Worm (Caenorhabditis elegans): ENCODE data around the gene ZC395.5.

The ZC395.5 gene

DNA sequence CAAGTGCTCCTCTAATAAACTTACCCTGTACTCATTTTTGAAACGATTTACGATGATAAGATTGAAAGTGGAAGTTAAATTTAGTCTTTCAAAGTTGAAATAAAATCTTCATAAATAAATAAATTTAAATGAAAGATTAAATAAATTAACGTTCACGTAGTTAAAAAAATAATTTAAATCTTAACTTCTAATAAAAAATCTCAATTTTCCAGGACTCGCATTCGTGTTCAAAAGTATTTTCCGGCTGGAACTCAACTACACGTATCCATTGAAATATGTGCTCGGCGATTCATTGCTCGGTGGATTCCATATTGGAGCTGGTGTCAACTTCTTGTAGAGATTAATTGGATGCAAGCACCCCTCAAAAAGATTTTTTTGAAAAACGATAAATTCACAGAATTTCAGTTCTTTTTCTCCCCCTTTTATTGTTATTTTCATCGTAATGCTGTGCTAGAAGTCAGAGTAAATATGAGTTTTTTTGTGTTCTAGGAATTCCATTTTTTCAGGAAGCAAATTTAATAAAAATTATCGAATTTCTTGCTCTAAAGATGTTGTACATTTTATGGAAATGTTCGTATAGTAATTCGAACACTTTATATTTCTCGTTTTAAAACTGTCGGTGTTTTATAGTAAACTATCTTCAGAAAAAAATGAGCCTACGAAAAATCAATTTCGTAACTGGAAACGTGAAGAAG, 4.2 kb upstream of the ZC395.5 start, which contains the start of the genes C34E10.9 and hap-1:
Gene C34E10.9, minus strand, starts transcription at position 101 of the 695 bp plus-strand sequence.
Gene hap-1, plus strand, starts transcription at position 645 of the 695 bp plus-strand sequence.
- TF ChIP-seq nhr-12 (tag; optimal IDR thresholded peaks at IDR 0.05) (no peak), zip-8 (tag; optimal IDR thresholded peaks at IDR 0.05) (no peak), bed-3 (GFP tag; optimal IDR thresholded peaks at IDR 0.05) (no peak), ham-2 (GFP tag; optimal IDR thresholded peaks at IDR 0.05) (no peak), sptf-1 (tag; optimal IDR thresholded peaks at IDR 0.05) (no peak), lin-32 (GFP tag; optimal IDR thresholded peaks at IDR 0.05) (no peak), ces-1 (GFP tag; optimal IDR thresholded peaks at IDR 0.05) (no peak), unc-39 (tag; optimal IDR thresholded peaks at IDR 0.05) (no peak), snpc-4 (tag; optimal IDR thresholded peaks at IDR 0.05) (no peak), nhr-76 (tag; optimal IDR thresholded peaks at IDR 0.05) (no peak), ztf-11 (tag; optimal IDR thresholded peaks at IDR 0.05) (no peak), tbx-8 (GFP tag; optimal IDR thresholded peaks at IDR 0.05) (no peak)

DNA sequence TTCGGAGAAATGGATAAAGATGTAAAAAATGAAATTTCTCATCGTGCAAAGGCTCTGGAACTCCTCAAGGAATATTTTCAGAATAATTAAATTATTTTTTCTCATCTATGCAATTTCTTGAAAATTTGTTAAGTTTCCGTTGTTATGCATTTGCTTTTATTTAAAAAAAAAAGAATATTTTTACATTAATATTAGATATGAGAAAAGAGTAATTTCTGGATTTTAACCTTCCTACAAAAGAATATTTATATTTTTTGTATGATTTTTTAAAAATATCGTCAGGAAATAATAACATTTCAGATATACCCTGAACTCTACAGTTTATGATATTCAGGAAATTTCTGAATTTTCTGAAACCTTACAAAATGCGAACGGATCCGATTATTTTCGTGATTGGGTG, 2.8 kb upstream of the ZC395.5 start, which contains the start of gene gro-1:
Gene gro-1, plus strand, starts transcription at position 301 of the 400 bp plus-strand sequence.
- TF ChIP-seq ceh-39 (tag; optimal IDR thresholded peaks at IDR 0.05), result no peak
- TF ChIP-seq bed-3 (GFP tag; optimal IDR thresholded peaks at IDR 0.05), result no peak
- no peak for TF ChIP-seq hlh-1 (tag; optimal IDR thresholded peaks at IDR 0.05)
- no peak for TF ChIP-seq ces-1 (GFP tag; optimal IDR thresholded peaks at IDR 0.05)
- no peak for TF ChIP-seq cnd-1 (tag; optimal IDR thresholded peaks at IDR 0.05)
- TF ChIP-seq nhr-28 (tag; optimal IDR thresholded peaks at IDR 0.05), result no peak
- TF ChIP-seq elt-1 (tag; optimal IDR thresholded peaks at IDR 0.05; ENCODE audit: borderline replicate concordance, insufficient read depth), result no peak

DNA sequence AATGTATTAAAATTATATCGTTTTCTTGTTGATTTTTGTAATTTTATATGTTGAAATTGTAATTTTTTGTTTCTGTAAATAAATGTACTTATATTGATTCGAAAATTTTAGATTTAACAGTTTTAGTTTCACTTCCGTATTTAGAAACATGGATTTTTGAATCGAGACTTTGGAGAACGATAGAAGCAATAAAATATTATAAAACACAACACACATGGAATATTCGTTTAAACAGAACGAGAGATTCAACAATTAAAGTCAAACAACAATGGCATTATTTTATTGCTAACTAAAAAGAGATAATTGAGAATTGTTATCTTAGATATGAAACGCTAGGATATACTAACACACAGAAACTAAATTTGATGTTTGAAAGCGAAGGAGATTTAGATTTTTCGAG, 838 bp downstream of the ZC395.5 start:
- TF ChIP-seq unc-39 (tag; optimal IDR thresholded peaks at IDR 0.05) (no peak), ham-2 (GFP tag; optimal IDR thresholded peaks at IDR 0.05) (no peak), mep-1 (tag; optimal IDR thresholded peaks at IDR 0.05) (no peak), hlh-1 (tag; optimal IDR thresholded peaks at IDR 0.05) (no peak), nhr-12 (tag; optimal IDR thresholded peaks at IDR 0.05) (no peak), lsy-2 (tag; optimal IDR thresholded peaks at IDR 0.05) (no peak), nhr-28 (tag; optimal IDR thresholded peaks at IDR 0.05) (no peak), ztf-11 (tag; optimal IDR thresholded peaks at IDR 0.05) (no peak), lin-13 (tag; optimal IDR thresholded peaks at IDR 0.05) (no peak), ces-1 (GFP tag; optimal IDR thresholded peaks at IDR 0.05) (no peak), zip-8 (tag; optimal IDR thresholded peaks at IDR 0.05) (no peak), sem-2 (GFP tag; optimal IDR thresholded peaks at IDR 0.05) (no peak), unc-62 (GFP tag; optimal IDR thresholded peaks at IDR 0.05) (no peak), mls-2 (tag; optimal IDR thresholded peaks at IDR 0.05) (no peak), mab-5 (tag; optimal IDR thresholded peaks at IDR 0.05) (no peak), elt-3 (tag; optimal IDR thresholded peaks at IDR 0.05) (no peak), unc-120 (tag; optimal IDR thresholded peaks at IDR 0.05; ENCODE audit: poor library complexity, severe bottlenecking) (no peak)

DNA sequence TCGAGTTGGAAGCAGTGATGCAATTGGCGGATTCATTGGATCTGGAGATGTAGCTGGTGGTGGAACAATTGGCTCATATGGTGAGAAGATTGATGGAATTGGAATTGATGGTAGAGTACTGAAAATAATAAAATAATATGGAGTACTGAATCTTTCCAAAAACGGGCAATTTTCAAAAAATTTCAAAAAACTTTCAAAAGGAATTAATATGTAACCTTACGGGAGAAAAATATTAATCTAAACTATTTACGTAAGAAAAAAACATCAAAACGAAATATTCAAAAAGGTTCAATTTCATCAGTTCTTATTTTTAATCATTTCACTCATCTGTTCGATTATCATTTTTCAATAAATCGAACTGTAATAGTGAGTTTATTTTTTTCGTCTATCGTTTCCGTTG, 2.2 kb downstream of the ZC395.5 start, which contains the start of gene ZC395.4:
Gene ZC395.4, plus strand, starts transcription at position 301 of the 400 bp plus-strand sequence.
- no peak for TF ChIP-seq cnd-1 (tag; optimal IDR thresholded peaks at IDR 0.05)
- TF ChIP-seq hlh-1 (tag; optimal IDR thresholded peaks at IDR 0.05), result no peak
- no peak for TF ChIP-seq bed-3 (GFP tag; optimal IDR thresholded peaks at IDR 0.05)
- no peak for TF ChIP-seq sem-2 (GFP tag; optimal IDR thresholded peaks at IDR 0.05)
- TF ChIP-seq M03D4.4 (tag; optimal IDR thresholded peaks at IDR 0.05), result no peak
- no peak for TF ChIP-seq unc-120 (tag; optimal IDR thresholded peaks at IDR 0.05; ENCODE audit: poor library complexity, severe bottlenecking)
- no peak for TF ChIP-seq mep-1 (tag; optimal IDR thresholded peaks at IDR 0.05)
- no peak for TF ChIP-seq zip-8 (tag; optimal IDR thresholded peaks at IDR 0.05)
- TF ChIP-seq blmp-1 (tag; optimal IDR thresholded peaks at IDR 0.05), result no peak
- no peak for TF ChIP-seq ceh-43 (GFP tag; optimal IDR thresholded peaks at IDR 0.05)
- TF ChIP-seq ces-1 (GFP tag; optimal IDR thresholded peaks at IDR 0.05), result no peak
- TF ChIP-seq elt-1 (tag; optimal IDR thresholded peaks at IDR 0.05; ENCODE audit: borderline replicate concordance, insufficient read depth), result no peak
- no peak for TF ChIP-seq unc-62 (GFP tag; optimal IDR thresholded peaks at IDR 0.05)
- no peak for TF ChIP-seq nhr-12 (tag; optimal IDR thresholded peaks at IDR 0.05)
- TF ChIP-seq drap-1 (GFP tag; optimal IDR thresholded peaks at IDR 0.05), result no peak
- no peak for TF ChIP-seq elt-3 (tag; optimal IDR thresholded peaks at IDR 0.05)
- no peak for TF ChIP-seq pha-4 (tag; optimal IDR thresholded peaks at IDR 0.05)
